Fruit fly (Drosophila melanogaster): Measurements from ENCODE around the gene Cat.

Cat gene

DNA sequence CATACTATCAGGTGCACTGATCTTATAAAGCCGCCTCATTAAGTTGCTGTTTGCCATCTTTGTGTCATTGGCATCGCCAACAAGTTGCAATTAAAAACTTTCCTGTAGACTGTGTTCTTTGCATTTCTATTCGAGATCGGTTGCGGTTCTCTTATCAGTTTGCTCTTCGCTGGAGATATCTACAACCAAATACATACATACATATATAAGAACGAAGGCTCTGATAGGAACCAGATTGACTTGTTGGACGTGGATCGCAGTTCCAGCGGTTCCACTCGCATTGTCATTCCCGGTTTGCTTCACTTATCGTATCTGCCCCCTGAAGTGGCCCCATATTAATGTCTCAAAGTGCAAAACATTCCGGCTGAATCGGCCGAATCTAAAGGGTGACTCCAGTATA lies 2.4 kb downstream of the Cat start:
- TF ChIP-seq CG8632 (GFP tag; optimal IDR thresholded peaks at IDR 0.05) (no peak), Met (GFP tag; optimal IDR thresholded peaks at IDR 0.05) (no peak), Hr38 (GFP tag; optimal IDR thresholded peaks at IDR 0.05) (no peak), pdm3 (GFP tag; optimal IDR thresholded peaks at IDR 0.05) (no peak), Ets21C (GFP tag; optimal IDR thresholded peaks at IDR 0.05) (no peak), CG16779 (tag; optimal IDR thresholded peaks at IDR 0.05) (no peak), salr (GFP tag; optimal IDR thresholded peaks at IDR 0.05) (no peak), CG6854 (GFP tag; optimal IDR thresholded peaks at IDR 0.05) (no peak), CG9139 (GFP tag; optimal IDR thresholded peaks at IDR 0.05) (peak; percentile 25), achi (GFP tag; optimal IDR thresholded peaks at IDR 0.05) (no peak), acj6 (GFP tag; optimal IDR thresholded peaks at IDR 0.05) (no peak), fd59A (GFP tag; optimal IDR thresholded peaks at IDR 0.05) (no peak), CG11294 (GFP tag; IDR thresholded peaks at IDR 0.05) (no peak), Eip75B (GFP tag; optimal IDR thresholded peaks at IDR 0.05) (no peak), Eip78C (GFP tag) (peak; percentile 44), ss (GFP tag; optimal IDR thresholded peaks at IDR 0.05) (peak in 1 of 2 experiments; percentile 38), Blimp-1 (GFP tag; optimal IDR thresholded peaks at IDR 0.05) (no peak), svp (GFP tag) (peak; percentile 88), cyc (GFP tag; optimal IDR thresholded peaks at IDR 0.05) (no peak), CG6163 (GFP tag; IDR thresholded peaks at IDR 0.05) (no peak), fkh (GFP tag; optimal IDR thresholded peaks at IDR 0.05) (no peak), CG31627 (GFP tag; optimal IDR thresholded peaks at IDR 0.05) (no peak), eg (GFP tag; IDR thresholded peaks at IDR 0.05) (no peak), Ets96B (tag; optimal IDR thresholded peaks at IDR 0.05) (no peak), Hr4 (GFP tag; optimal IDR thresholded peaks at IDR 0.05) (no peak), vri (GFP tag; optimal IDR thresholded peaks at IDR 0.05) (peak; percentile 32), dac (GFP tag; optimal IDR thresholded peaks at IDR 0.05) (no peak), esn (GFP tag; optimal IDR thresholded peaks at IDR 0.05) (no peak), lz (GFP tag; optimal IDR thresholded peaks at IDR 0.05) (no peak), topi (GFP tag; optimal IDR thresholded peaks at IDR 0.05) (no peak), CG6276 (GFP tag; optimal IDR thresholded peaks at IDR 0.05) (peak; percentile 29), CG8119 (GFP tag; IDR thresholded peaks at IDR 0.05) (no peak), dsx (GFP tag; optimal IDR thresholded peaks at IDR 0.05; ENCODE audit: poor library complexity, severe bottlenecking) (no peak), CG15336 (GFP tag; IDR thresholded peaks at IDR 0.05) (no peak), Lpt (GFP tag; optimal IDR thresholded peaks at IDR 0.05) (no peak), Gug (GFP tag; IDR thresholded peaks at IDR 0.05) (no peak), CG8319 (GFP tag; optimal IDR thresholded peaks at IDR 0.05) (no peak), Sox102F (GFP tag; optimal IDR thresholded peaks at IDR 0.05) (no peak), Sox15 (GFP tag; optimal IDR thresholded peaks at IDR 0.05) (no peak), CG34406 (GFP tag; optimal IDR thresholded peaks at IDR 0.05) (no peak), CG11902 (GFP tag; optimal IDR thresholded peaks at IDR 0.05) (no peak), CG7368 (GFP tag; optimal IDR thresholded peaks at IDR 0.05) (no peak), CG3032 (tag; optimal IDR thresholded peaks at IDR 0.05) (no peak), CG32006 (GFP tag; optimal IDR thresholded peaks at IDR 0.05) (no peak), CG1621 (tag; optimal IDR thresholded peaks at IDR 0.05) (no peak), fd85E (GFP tag; optimal IDR thresholded peaks at IDR 0.05) (no peak), CG6808 (GFP tag; optimal IDR thresholded peaks at IDR 0.05) (no peak), Eip93F (GFP tag; optimal IDR thresholded peaks at IDR 0.05) (no peak), CG3919 (GFP tag; optimal IDR thresholded peaks at IDR 0.05) (no peak), CG6792 (GFP tag; optimal IDR thresholded peaks at IDR 0.05) (no peak), OdsH (GFP tag; optimal IDR thresholded peaks at IDR 0.05) (no peak), CG11762 (GFP tag; optimal IDR thresholded peaks at IDR 0.05; ENCODE audit: insufficient read depth) (no peak)
